Fruit fly (Drosophila melanogaster) whole organism, wandering third instar larva: ENCODE data around the gene udt.

Experiments used
- Abd-B ChIP-seq: fragments of >200 bp; optimal IDR thresholded peaks from 2 replicates; lab custom pipeline; 2017; ENCODE audit warnings: missing biosample characterization, missing genetic modification characterization
- h ChIP-seq: fragments of 200-800 bp; sonication (Bioruptor generic); optimal IDR thresholded peaks from 3 replicates; lab custom pipeline; 2016; ENCODE audit warnings: missing biosample characterization, mild to moderate bottlenecking, missing genetic modification characterization

dm6 chr3R:23713901-23714300 is 49.2 kb downstream of the udt start:
- TF ChIP-seq Abd-B (GFP tag; lab: Kevin White, UChicago) (no peak), h (GFP tag; lab: Kevin White, UChicago) (peak; percentile 90)
